Worm (Caenorhabditis elegans) whole organism, L3 larva: ENCODE data around the gene smg-7.

Experiments used
- R02D3.7 ChIP-seq: fragments of 150-350 bp; optimal IDR thresholded peaks from 2 replicates; lab custom pipeline; 2014; ENCODE audit warnings: missing biosample characterization, missing genetic modification characterization
- ama-1 ChIP-seq: fragments of 150-350 bp; optimal IDR thresholded peaks from 2 replicates; lab custom pipeline; 2018
- ceh-28 ChIP-seq: fragments of 150-350 bp; optimal IDR thresholded peaks from 2 replicates; lab custom pipeline; 2014; ENCODE audit warnings: missing biosample characterization, missing genetic modification reagents, missing genetic modification characterization
- ceh-9 ChIP-seq: sonication (generic microtip); optimal IDR thresholded peaks from 2 replicates; lab custom pipeline; 2018; ENCODE audit warnings: missing biosample characterization, missing genetic modification characterization
- daf-12 ChIP-seq: fragments of 150-350 bp; optimal IDR thresholded peaks from 2 replicates; lab custom pipeline; 2014; ENCODE audit warnings: missing biosample characterization, missing genetic modification reagents, missing genetic modification characterization
- elt-1 ChIP-seq: fragments of 150-350 bp; optimal IDR thresholded peaks from 2 replicates; lab custom pipeline; 2014; ENCODE audit warnings: missing biosample characterization, missing genetic modification characterization
- elt-3 ChIP-seq, 3 experiments: fragments of 150-350 bp in 1 of 3; sonication (generic microtip) in 2 of 3; optimal IDR thresholded peaks; 2 replicates in 2 of 3; 4 replicates in 1 of 3; lab custom pipeline; 2014 to 2017; ENCODE audit warnings: missing biosample characterization in 3 of 3, missing genetic modification characterization in 3 of 3
- fkh-10 ChIP-seq: sonication (generic microtip); optimal IDR thresholded peaks from 2 replicates; lab custom pipeline; 2017; ENCODE audit warnings: missing biosample characterization, missing genetic modification reagents, missing genetic modification characterization
- nhr-12 ChIP-seq: fragments of 150-350 bp; optimal IDR thresholded peaks from 2 replicates; lab custom pipeline; 2014; ENCODE audit warnings: missing biosample characterization, missing genetic modification characterization
- nhr-237 ChIP-seq: fragments of 150-350 bp; optimal IDR thresholded peaks from 2 replicates; lab custom pipeline; 2014; ENCODE audit warnings: missing biosample characterization, missing genetic modification characterization
- nhr-28 ChIP-seq: fragments of 150-350 bp; optimal IDR thresholded peaks from 2 replicates; lab custom pipeline; 2014; ENCODE audit warnings: missing biosample characterization, missing genetic modification characterization
- pha-4 ChIP-seq: fragments of 150-350 bp; optimal IDR thresholded peaks from 2 replicates; lab custom pipeline; 2014; ENCODE audit warnings: missing biosample characterization, missing genetic modification reagents, missing genetic modification characterization
- pqm-1 ChIP-seq: fragments of 150-350 bp; optimal IDR thresholded peaks from 2 replicates; lab custom pipeline; 2017; ENCODE audit warnings: missing biosample characterization, missing genetic modification characterization, inconsistent platforms
- zag-1 ChIP-seq: fragments of 150-350 bp; optimal IDR thresholded peaks from 2 replicates; lab custom pipeline; 2014; ENCODE audit warnings: missing biosample characterization, missing genetic modification characterization

DNA sequence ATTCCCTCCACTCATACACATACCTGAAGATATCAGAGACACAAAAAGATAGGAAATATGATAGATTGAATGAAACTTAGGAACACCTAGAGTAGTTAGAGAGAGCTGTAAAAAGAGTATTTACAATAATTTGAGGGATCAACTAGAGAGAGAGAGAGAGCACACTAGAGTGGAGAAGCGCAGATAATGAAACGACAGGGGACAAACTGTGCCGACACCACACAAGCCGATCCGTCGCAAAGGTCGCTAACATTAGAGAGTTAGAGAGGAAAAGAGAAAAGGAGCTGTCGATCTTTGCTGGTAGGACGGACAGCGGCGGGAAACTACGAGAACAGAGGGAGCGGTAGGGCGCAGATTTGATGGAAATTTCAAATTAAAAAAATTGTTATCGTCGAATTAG, 42.9 kb upstream of the smg-7 start, which contains the start of gene dyci-1:
- TF ChIP-seq nhr-28 = no peak
- TF ChIP-seq pha-4 (tag; lab: Kevin White, UChicago) = peak; percentile 87
- no peak for TF ChIP-seq nhr-12
- TF ChIP-seq fkh-10 = no peak
- TF ChIP-seq nhr-237 = no peak
- TF ChIP-seq pqm-1 (tag; lab: Kevin White, UChicago) = no peak
- no peak for TF ChIP-seq zag-1
- TF ChIP-seq daf-12 (tag; lab: Kevin White, UChicago) = no peak
- TF ChIP-seq elt-3 (tag; optimal IDR thresholded peaks at IDR 0.05; lab: Kevin White, UChicago) = no peak
- TF ChIP-seq R02D3.7 = no peak
- peak; percentile 17 for TF ChIP-seq ceh-28
- TF ChIP-seq ama-1 (lab: Kevin White, UChicago) = no peak
- TF ChIP-seq elt-1 (tag; lab: Kevin White, UChicago) = no peak
- TF ChIP-seq ceh-9 = no peak
